Worm (Caenorhabditis elegans) whole organism, mixed stage, embryonic: ENCODE results near the gene ida-1.

Experiments
- M03D4.4 ChIP-seq: sonication (generic microtip); optimal IDR thresholded peaks from 2 replicates; lab custom pipeline; 2017; ENCODE audit warnings: mild to moderate bottlenecking, missing genetic modification characterization, missing compliant biosample characterization
- bed-3 ChIP-seq: fragments of 200-800 bp; sonication (Bioruptor generic); optimal IDR thresholded peaks from 3 replicates; lab custom pipeline; 2018; ENCODE audit warnings: mild to moderate bottlenecking, missing genetic modification characterization, moderate library complexity, missing compliant biosample characterization
- blmp-1 ChIP-seq: fragments of 150-350 bp; optimal IDR thresholded peaks from 2 replicates; lab custom pipeline; 2014; ENCODE audit warnings: missing biosample characterization, missing genetic modification characterization
- ceh-39 ChIP-seq: fragments of 150-350 bp; optimal IDR thresholded peaks from 2 replicates; lab custom pipeline; 2014; ENCODE audit warnings: missing biosample characterization, missing genetic modification characterization
- ceh-43 ChIP-seq: fragments of 200-800 bp; sonication (Bioruptor generic); optimal IDR thresholded peaks from 2 replicates; lab custom pipeline; 2018; ENCODE audit warnings: mild to moderate bottlenecking, missing genetic modification characterization, moderate library complexity, missing compliant biosample characterization
- ceh-83 ChIP-seq: fragments of 200-800 bp; sonication (Bioruptor generic); optimal IDR thresholded peaks from 2 replicates; lab custom pipeline; 2018; ENCODE audit warnings: mild to moderate bottlenecking, missing genetic modification characterization, missing compliant biosample characterization
- ces-1 ChIP-seq: fragments of 150-350 bp; optimal IDR thresholded peaks from 2 replicates; lab custom pipeline; 2014; ENCODE audit warnings: missing biosample characterization, missing genetic modification reagents, missing genetic modification characterization
- cnd-1 ChIP-seq: fragments of 200-800 bp; sonication (Bioruptor generic); optimal IDR thresholded peaks from 2 replicates; lab custom pipeline; 2018; ENCODE audit warnings: mild to moderate bottlenecking, missing genetic modification characterization, missing compliant biosample characterization
- drap-1 ChIP-seq: fragments of 200-800 bp; sonication (Bioruptor generic); optimal IDR thresholded peaks from 3 replicates; lab custom pipeline; 2018; ENCODE audit warnings: mild to moderate bottlenecking, missing genetic modification characterization, missing compliant biosample characterization
- elt-3 ChIP-seq: fragments of 150-350 bp; optimal IDR thresholded peaks from 2 replicates; lab custom pipeline; 2014; ENCODE audit warnings: missing biosample characterization, missing genetic modification characterization
- flh-1 ChIP-seq: fragments of 200-800 bp; sonication (Bioruptor generic); optimal IDR thresholded peaks from 2 replicates; lab custom pipeline; 2018; ENCODE audit warnings: mild to moderate bottlenecking, missing genetic modification characterization, moderate library complexity, missing compliant biosample characterization
- ham-2 ChIP-seq: fragments of 200-800 bp; sonication (Bioruptor generic); optimal IDR thresholded peaks from 2 replicates; lab custom pipeline; 2018; ENCODE audit warnings: mild to moderate bottlenecking, missing genetic modification characterization, missing compliant biosample characterization
- hlh-1 ChIP-seq: fragments of 150-350 bp; optimal IDR thresholded peaks from 2 replicates; lab custom pipeline; 2014; ENCODE audit warnings: missing biosample characterization, missing genetic modification reagents, missing genetic modification characterization
- lin-13 ChIP-seq: fragments of 150-350 bp; optimal IDR thresholded peaks from 2 replicates; lab custom pipeline; 2014; ENCODE audit warnings: missing biosample characterization, missing genetic modification characterization
- lsy-2 ChIP-seq: fragments of 150-350 bp; optimal IDR thresholded peaks from 2 replicates; lab custom pipeline; 2014; ENCODE audit warnings: missing biosample characterization, missing genetic modification characterization
- mab-5 ChIP-seq: fragments of 150-350 bp; optimal IDR thresholded peaks from 2 replicates; lab custom pipeline; 2014; ENCODE audit warnings: missing biosample characterization, missing genetic modification characterization
- mep-1 ChIP-seq: fragments of 150-350 bp; optimal IDR thresholded peaks from 2 replicates; lab custom pipeline; 2017; ENCODE audit warnings: missing biosample characterization, missing genetic modification reagents, missing genetic modification characterization, inconsistent platforms
- mls-2 ChIP-seq: sonication (generic microtip); optimal IDR thresholded peaks from 2 replicates; lab custom pipeline; 2016; ENCODE audit warnings: mild to moderate bottlenecking, missing genetic modification characterization, moderate library complexity, missing compliant biosample characterization
- nhr-28 ChIP-seq: fragments of 150-350 bp; optimal IDR thresholded peaks from 2 replicates; lab custom pipeline; 2014; ENCODE audit warnings: missing biosample characterization, missing genetic modification characterization
- nhr-76 ChIP-seq: sonication (generic microtip); optimal IDR thresholded peaks from 2 replicates; lab custom pipeline; 2017; ENCODE audit warnings: missing biosample characterization, missing genetic modification characterization
- pha-4 ChIP-seq: fragments of 150-350 bp; optimal IDR thresholded peaks from 2 replicates; lab custom pipeline; 2018; ENCODE audit warnings: missing biosample characterization, missing genetic modification reagents, missing genetic modification characterization
- sem-2 ChIP-seq: fragments of 200-800 bp; sonication (Bioruptor generic); optimal IDR thresholded peaks from 2 replicates; lab custom pipeline; 2018; ENCODE audit warnings: mild to moderate bottlenecking, missing genetic modification characterization, missing compliant biosample characterization
- snpc-4 ChIP-seq: fragments of 150-350 bp; optimal IDR thresholded peaks from 2 replicates; lab custom pipeline; 2014; ENCODE audit warnings: missing biosample characterization, missing genetic modification characterization
- sptf-1 ChIP-seq: sonication (generic microtip); optimal IDR thresholded peaks from 2 replicates; lab custom pipeline; 2017; ENCODE audit warnings: mild to moderate bottlenecking, missing genetic modification characterization, moderate library complexity, missing compliant biosample characterization
- tbx-8 ChIP-seq: fragments of 200-800 bp; sonication (Bioruptor generic); optimal IDR thresholded peaks from 2 replicates; lab custom pipeline; 2018; ENCODE audit warnings: mild to moderate bottlenecking, missing genetic modification characterization, moderate library complexity, missing compliant biosample characterization
- unc-120 ChIP-seq: sonication (generic microtip); optimal IDR thresholded peaks from 2 replicates; lab custom pipeline; 2017; ENCODE audit warnings: missing genetic modification characterization, missing compliant biosample characterization; ENCODE audit not compliant: poor library complexity, severe bottlenecking
- unc-39 ChIP-seq: fragments of 150-350 bp; optimal IDR thresholded peaks from 2 replicates; lab custom pipeline; 2014; ENCODE audit warnings: missing biosample characterization, missing genetic modification characterization
- unc-62 ChIP-seq: fragments of 150-350 bp; optimal IDR thresholded peaks from 2 replicates; lab custom pipeline; 2014; ENCODE audit warnings: missing biosample characterization, missing genetic modification reagents, missing genetic modification characterization
- zip-8 ChIP-seq: fragments of 150-350 bp; optimal IDR thresholded peaks from 2 replicates; lab custom pipeline; 2014; ENCODE audit warnings: missing biosample characterization, missing genetic modification characterization
- ztf-11 ChIP-seq: fragments of 150-350 bp; optimal IDR thresholded peaks from 2 replicates; lab custom pipeline; 2014; ENCODE audit warnings: missing biosample characterization, missing genetic modification characterization

ida-1 gene

ce11 chrIII:5798747-5799146 lies 43.4 kb downstream of the ida-1 start, which contains the start of gene ceh-10:
Gene ceh-10, plus strand, starts transcription at chrIII:5799047.
- no peak for TF ChIP-seq zip-8 (tag; lab: Kevin White, UChicago)
- no peak for TF ChIP-seq M03D4.4 (tag; lab: Kevin White, UChicago)
- TF ChIP-seq ztf-11 (tag; lab: Kevin White, UChicago) = no peak
- TF ChIP-seq hlh-1 (tag; lab: Kevin White, UChicago) = no peak
- no peak for TF ChIP-seq cnd-1 (tag; lab: Kevin White, UChicago)
- TF ChIP-seq mls-2 (tag; lab: Kevin White, UChicago) = no peak
- TF ChIP-seq pha-4 = no peak
- no peak for TF ChIP-seq elt-3 (tag; lab: Kevin White, UChicago)

ce11 chrIII:5802971-5803370 lies 47.6 kb downstream of the ida-1 start, which contains the start of the genes polq-1 and him-10:
Gene polq-1, minus strand, starts transcription at chrIII:5803160.
Gene him-10, plus strand, starts transcription at chrIII:5803260.
- no peak for TF ChIP-seq ceh-83 (GFP tag; lab: Kevin White, UChicago)
- TF ChIP-seq tbx-8 = no peak
- no peak for TF ChIP-seq mep-1 (tag; lab: Kevin White, UChicago)
- TF ChIP-seq elt-3 (tag; lab: Kevin White, UChicago) = no peak
- TF ChIP-seq M03D4.4 (tag; lab: Kevin White, UChicago) = no peak
- no peak for TF ChIP-seq flh-1
- no peak for TF ChIP-seq lin-13 (tag; lab: Kevin White, UChicago)
- TF ChIP-seq mab-5 (tag; lab: Kevin White, UChicago) = no peak
- no peak for TF ChIP-seq nhr-76
- TF ChIP-seq mls-2 (tag; lab: Kevin White, UChicago) = no peak
- TF ChIP-seq ztf-11 (tag; lab: Kevin White, UChicago) = no peak
- no peak for TF ChIP-seq nhr-28 (tag; lab: Kevin White, UChicago)
- no peak for TF ChIP-seq bed-3 (GFP tag; lab: Kevin White, UChicago)
- TF ChIP-seq snpc-4 = no peak
- no peak for TF ChIP-seq sptf-1 (tag; lab: Kevin White, UChicago)
- TF ChIP-seq, all 35 proteins: peak for 0

- TF ChIP-seq cnd-1 (tag; lab: Kevin White, UChicago) = no peak
- no peak for TF ChIP-seq mls-2 (tag; lab: Kevin White, UChicago)
- TF ChIP-seq ceh-43 = no peak
- TF ChIP-seq ceh-39 (tag; lab: Kevin White, UChicago) = no peak
Observed at ce11 chrIII:5805273-5805672, 49.9 kb downstream of the ida-1 start, which contains the start of gene R12B2.3. Gene R12B2.3, plus strand, starts transcription at chrIII:5805573.

ce11 chrIII:5806720-5807119 lies 51.4 kb downstream of the ida-1 start, which contains the start of gene R12B2.2:
Gene R12B2.2, plus strand, starts transcription at chrIII:5807020.
- no peak for TF ChIP-seq elt-3 (tag; lab: Kevin White, UChicago)
- no peak for TF ChIP-seq bed-3 (GFP tag; lab: Kevin White, UChicago)
- no peak for TF ChIP-seq ceh-43
- TF ChIP-seq pha-4 = no peak
- no peak for TF ChIP-seq unc-120
- TF ChIP-seq blmp-1 (tag; lab: Kevin White, UChicago) = no peak
- TF ChIP-seq nhr-28 (tag; lab: Kevin White, UChicago) = no peak
- TF ChIP-seq hlh-1 (tag; lab: Kevin White, UChicago) = no peak
- TF ChIP-seq lsy-2 (tag; lab: Kevin White, UChicago) = no peak
- no peak for TF ChIP-seq mep-1 (tag; lab: Kevin White, UChicago)
- no peak for TF ChIP-seq drap-1 (GFP tag; lab: Kevin White, UChicago)
- no peak for TF ChIP-seq flh-1
- TF ChIP-seq M03D4.4 (tag; lab: Kevin White, UChicago) = no peak
- no peak for TF ChIP-seq ztf-11 (tag; lab: Kevin White, UChicago)
- no peak for TF ChIP-seq tbx-8
- no peak for TF ChIP-seq cnd-1 (tag; lab: Kevin White, UChicago)
- no peak for TF ChIP-seq sem-2

ce11 chrIII:5810012-5810411 lies 54.7 kb downstream of the ida-1 start:
- TF ChIP-seq zip-8 (tag; lab: Kevin White, UChicago) = no peak

- TF ChIP-seq unc-120 = no peak
- TF ChIP-seq nhr-28 (tag; lab: Kevin White, UChicago) = no peak
- TF ChIP-seq mls-2 (tag; lab: Kevin White, UChicago) = no peak
- no peak for TF ChIP-seq ztf-11 (tag; lab: Kevin White, UChicago)
- TF ChIP-seq hlh-1 (tag; lab: Kevin White, UChicago) = no peak
- no peak for TF ChIP-seq ceh-39 (tag; lab: Kevin White, UChicago)
- TF ChIP-seq snpc-4 = no peak
- TF ChIP-seq ces-1 (GFP tag; lab: Kevin White, UChicago) = no peak
- no peak for TF ChIP-seq ceh-43
- no peak for TF ChIP-seq bed-3 (GFP tag; lab: Kevin White, UChicago)
- no peak for TF ChIP-seq flh-1
- no peak for TF ChIP-seq drap-1 (GFP tag; lab: Kevin White, UChicago)
- TF ChIP-seq ham-2 (GFP tag; lab: Kevin White, UChicago) = no peak
- no peak for TF ChIP-seq pha-4
- TF ChIP-seq cnd-1 (tag; lab: Kevin White, UChicago) = no peak
- TF ChIP-seq unc-39 (tag; lab: Kevin White, UChicago) = no peak
- no peak for TF ChIP-seq tbx-8
- no peak for TF ChIP-seq sptf-1 (tag; lab: Kevin White, UChicago)
- TF ChIP-seq unc-62 = no peak
- no peak for TF ChIP-seq elt-3 (tag; lab: Kevin White, UChicago)
Observed at ce11 chrIII:5811957-5812356, 56.6 kb downstream of the ida-1 start.
